Fruit fly (Drosophila melanogaster) whole organism, embryonic: ENCODE measurements around the gene pkaap.

Experiments used
- Antp ChIP-seq: fragments of 200-800 bp; sonication (Bioruptor generic); optimal IDR thresholded peaks from 3 replicates; lab custom pipeline; 2016; ENCODE audit warnings: missing biosample characterization, missing genetic modification characterization
- Atf-2 ChIP-seq: fragments of 200-800 bp; sonication (Bioruptor generic); optimal IDR thresholded peaks from 2 replicates; lab custom pipeline; 2016; ENCODE audit warnings: missing biosample characterization, missing genetic modification characterization
- Bgb ChIP-seq: fragments of 200-800 bp; sonication (Bioruptor generic); IDR thresholded peaks from 2 replicates; pipeline ENCODE4 v1.3.6; 2022; ENCODE audit warnings: missing biosample characterization, missing genetic modification characterization; ENCODE audit not compliant: partially characterized antibody
- Bteb2 ChIP-seq: fragments of 200-800 bp; sonication (Bioruptor generic); optimal IDR thresholded peaks from 2 replicates; lab custom pipeline; 2016; ENCODE audit warnings: missing biosample characterization, missing genetic modification characterization
- CG10321 ChIP-seq: fragments of 200-800 bp; sonication (Bioruptor generic); IDR thresholded peaks from 2 replicates; pipeline ENCODE4 v1.3.6; 2022; ENCODE audit warnings: missing biosample characterization, missing genetic modification characterization
- CG12155 ChIP-seq: fragments of 200-800 bp; sonication (Bioruptor generic); optimal IDR thresholded peaks from 3 replicates; lab custom pipeline; 2016; ENCODE audit warnings: missing biosample characterization, missing genetic modification characterization
- CG12299 ChIP-seq: fragments of 200-800 bp; sonication (Bioruptor generic); optimal IDR thresholded peaks from 2 replicates; lab custom pipeline; 2018; ENCODE audit warnings: missing biosample characterization, mild to moderate bottlenecking, missing genetic modification characterization
- CG13894 ChIP-seq: fragments of 200-800 bp; sonication (Bioruptor generic); optimal IDR thresholded peaks from 3 replicates; lab custom pipeline; 2018; ENCODE audit warnings: missing biosample characterization, mild to moderate bottlenecking, missing genetic modification characterization, moderate library complexity
- CG15696 ChIP-seq: fragments of 200-800 bp; sonication (Bioruptor generic); optimal IDR thresholded peaks from 2 replicates; lab custom pipeline; 2019; ENCODE audit warnings: missing biosample characterization, mild to moderate bottlenecking, missing genetic modification characterization, moderate library complexity
- CG17328 ChIP-seq: fragments of 200-800 bp; sonication (Bioruptor generic); IDR thresholded peaks from 2 replicates; pipeline ENCODE4 v1.3.6; 2022; ENCODE audit warnings: missing biosample characterization, missing genetic modification characterization
- CG17361 ChIP-seq: fragments of 200-800 bp; sonication (Bioruptor generic); IDR thresholded peaks from 3 replicates; pipeline ENCODE4 v1.3.6; 2022; ENCODE audit warnings: missing biosample characterization, missing genetic modification characterization
- CG17568 ChIP-seq: fragments of 200-800 bp; sonication (Bioruptor generic); optimal IDR thresholded peaks from 2 replicates; lab custom pipeline; 2018; ENCODE audit warnings: missing biosample characterization, mild to moderate bottlenecking, missing genetic modification characterization, moderate library complexity
- CG17802 ChIP-seq: fragments of 200-800 bp; sonication (Bioruptor generic); optimal IDR thresholded peaks from 2 replicates; lab custom pipeline; 2018; ENCODE audit warnings: missing biosample characterization, mild to moderate bottlenecking, missing genetic modification characterization, moderate library complexity
- CG1792 ChIP-seq: fragments of 200-800 bp; sonication (Bioruptor generic); optimal IDR thresholded peaks from 2 replicates; lab custom pipeline; 2016; ENCODE audit warnings: missing biosample characterization, missing genetic modification characterization
- CG1832 ChIP-seq: fragments of 200-800 bp; sonication (Bioruptor generic); optimal IDR thresholded peaks from 2 replicates; lab custom pipeline; 2017; ENCODE audit warnings: missing biosample characterization, mild to moderate bottlenecking, missing genetic modification characterization, inconsistent platforms
- CG31224 ChIP-seq: fragments of 200-800 bp; sonication (Bioruptor generic); IDR thresholded peaks from 2 replicates; pipeline ENCODE4 v1.3.6; 2022; ENCODE audit warnings: missing biosample characterization, missing genetic modification characterization
- CG33213 ChIP-seq: fragments of 200-800 bp; sonication (Bioruptor generic); optimal IDR thresholded peaks from 3 replicates; lab custom pipeline; 2016; ENCODE audit warnings: missing biosample characterization, missing genetic modification characterization
- CG3995 ChIP-seq: fragments of 200-800 bp; sonication (Bioruptor generic); optimal IDR thresholded peaks from 3 replicates; lab custom pipeline; 2016; ENCODE audit warnings: missing biosample characterization, missing genetic modification characterization
- CG4820 ChIP-seq: fragments of 200-800 bp; sonication (Bioruptor generic); optimal IDR thresholded peaks from 3 replicates; lab custom pipeline; 2016; ENCODE audit warnings: missing biosample characterization, missing genetic modification characterization
- CG8478 ChIP-seq: fragments of >200 bp; optimal IDR thresholded peaks from 2 replicates; lab custom pipeline; 2018
- CG8765 ChIP-seq: fragments of 200-800 bp; sonication (Bioruptor generic); IDR thresholded peaks from 2 replicates; pipeline ENCODE4 v1.3.6; 2022; ENCODE audit warnings: missing biosample characterization, missing genetic modification characterization
- Chrac-16 ChIP-seq: fragments of 200-800 bp; sonication (Bioruptor generic); optimal IDR thresholded peaks from 3 replicates; lab custom pipeline; 2016; ENCODE audit warnings: missing biosample characterization, missing genetic modification characterization
- CkIIα-i1 ChIP-seq: fragments of 200-800 bp; sonication (Bioruptor generic); IDR thresholded peaks from 2 replicates; pipeline ENCODE4 v1.3.6; 2022; ENCODE audit warnings: missing biosample characterization, missing genetic modification characterization
- CrebB ChIP-seq: fragments of 200-800 bp; sonication (Bioruptor generic); optimal IDR thresholded peaks from 3 replicates; lab custom pipeline; 2018; ENCODE audit warnings: missing biosample characterization, mild to moderate bottlenecking, missing genetic modification characterization
- D19A ChIP-seq: fragments of 200-800 bp; optimal IDR thresholded peaks from 3 replicates; lab custom pipeline; 2019; ENCODE audit warnings: missing biosample characterization, mild to moderate bottlenecking, missing genetic modification characterization, moderate library complexity
- Dip3 ChIP-seq: fragments of 200-800 bp; sonication (Bioruptor generic); optimal IDR thresholded peaks from 3 replicates; lab custom pipeline; 2016; ENCODE audit warnings: missing biosample characterization, missing genetic modification characterization
- E2f2 ChIP-seq: fragments of 200-800 bp; sonication (Bioruptor generic); IDR thresholded peaks from 2 replicates; pipeline ENCODE4 v1.3.6; 2022; ENCODE audit warnings: missing biosample characterization, missing genetic modification characterization
- Ets97D ChIP-seq: fragments of 200-800 bp; sonication (Bioruptor generic); optimal IDR thresholded peaks from 3 replicates; lab custom pipeline; 2016; ENCODE audit warnings: missing biosample characterization, missing genetic modification characterization
- GATAe ChIP-seq: fragments of 200-800 bp; sonication (Bioruptor generic); conservative IDR thresholded peaks from 2 replicates; pipeline ENCODE4 v1.3.6; 2022; ENCODE audit warnings: missing biosample characterization, missing genetic modification characterization
- HLH54F ChIP-seq: fragments of 200-800 bp; sonication (Bioruptor generic); optimal IDR thresholded peaks from 3 replicates; lab custom pipeline; 2016; ENCODE audit warnings: missing biosample characterization, missing genetic modification characterization
- Max ChIP-seq: fragments of 200-800 bp; sonication (Bioruptor generic); optimal IDR thresholded peaks from 2 replicates; lab custom pipeline; 2016; ENCODE audit warnings: missing biosample characterization, mild to moderate bottlenecking, missing genetic modification characterization
- Six4 ChIP-seq: fragments of 200-800 bp; sonication (Bioruptor generic); optimal IDR thresholded peaks from 2 replicates; lab custom pipeline; 2016; ENCODE audit warnings: missing biosample characterization, missing genetic modification characterization
- Ssrp ChIP-seq: fragments of 200-800 bp; sonication (Bioruptor generic); optimal IDR thresholded peaks from 2 replicates; lab custom pipeline; 2018; ENCODE audit warnings: missing biosample characterization, mild to moderate bottlenecking, missing genetic modification characterization, moderate library complexity
- Xbp1 ChIP-seq: fragments of 200-800 bp; sonication (Bioruptor generic); optimal IDR thresholded peaks from 3 replicates; lab custom pipeline; 2016; ENCODE audit warnings: missing biosample characterization, mild to moderate bottlenecking, missing genetic modification characterization
- YL-1 ChIP-seq: fragments of 200-800 bp; sonication (Bioruptor generic); optimal IDR thresholded peaks from 3 replicates; lab custom pipeline; 2017; ENCODE audit warnings: missing biosample characterization, mild to moderate bottlenecking, missing genetic modification characterization
- ara ChIP-seq: fragments of 200-800 bp; sonication (Bioruptor generic); IDR thresholded peaks from 2 replicates; pipeline ENCODE4 v1.3.6; 2022; ENCODE audit warnings: missing biosample characterization, missing genetic modification characterization
- ase ChIP-seq: fragments of 200-800 bp; sonication (Bioruptor generic); IDR thresholded peaks from 3 replicates; pipeline ENCODE4 v1.3.6; 2022; ENCODE audit warnings: missing biosample characterization, missing genetic modification characterization
- ash1 ChIP-seq: fragments of 200-800 bp; sonication (Bioruptor generic); optimal IDR thresholded peaks from 2 replicates; lab custom pipeline; 2018; ENCODE audit warnings: missing biosample characterization, mild to moderate bottlenecking, missing genetic modification characterization
- bab2 ChIP-seq: fragments of 200-800 bp; sonication (Bioruptor generic); optimal IDR thresholded peaks from 2 replicates; lab custom pipeline; 2016; ENCODE audit warnings: missing biosample characterization, missing genetic modification characterization
- bigmax ChIP-seq: fragments of 200-800 bp; sonication (Bioruptor generic); optimal IDR thresholded peaks from 2 replicates; lab custom pipeline; 2018; ENCODE audit warnings: missing biosample characterization, mild to moderate bottlenecking, missing genetic modification characterization
- dati ChIP-seq: fragments of 200-800 bp; sonication (Bioruptor generic); IDR thresholded peaks from 2 replicates; pipeline ENCODE4 v1.3.6; 2022; ENCODE audit warnings: missing biosample characterization, missing genetic modification characterization
- dimm ChIP-seq: fragments of 200-800 bp; sonication (Bioruptor generic); IDR thresholded peaks from 2 replicates; pipeline ENCODE4 v1.3.6; 2022; ENCODE audit warnings: missing biosample characterization, missing genetic modification characterization
- exex ChIP-seq: fragments of 200-800 bp; sonication (Bioruptor generic); optimal IDR thresholded peaks from 4 replicates; lab custom pipeline; 2018; ENCODE audit warnings: missing biosample characterization, mild to moderate bottlenecking, missing genetic modification characterization, moderate library complexity
- eyg ChIP-seq: fragments of 200-800 bp; sonication (Bioruptor generic); optimal IDR thresholded peaks from 3 replicates; lab custom pipeline; 2016; ENCODE audit warnings: missing biosample characterization, missing genetic modification characterization
- fd102C ChIP-seq: fragments of 200-800 bp; sonication (Bioruptor generic); optimal IDR thresholded peaks from 2 replicates; lab custom pipeline; 2018; ENCODE audit warnings: missing biosample characterization, mild to moderate bottlenecking, missing genetic modification characterization, moderate library complexity
- ftz-f1 ChIP-seq: fragments of 200-800 bp; sonication (Bioruptor generic); optimal IDR thresholded peaks from 2 replicates; lab custom pipeline; 2016; ENCODE audit warnings: missing biosample characterization, missing genetic modification characterization
- mirr ChIP-seq: fragments of 200-800 bp; sonication (Bioruptor generic); optimal IDR thresholded peaks from 3 replicates; lab custom pipeline; 2018; ENCODE audit warnings: missing biosample characterization, mild to moderate bottlenecking, missing genetic modification characterization
- mld ChIP-seq: fragments of 200-800 bp; sonication (Bioruptor generic); IDR thresholded peaks from 3 replicates; pipeline ENCODE4 v1.3.6; 2022; ENCODE audit warnings: missing biosample characterization, missing genetic modification characterization; ENCODE audit not compliant: partially characterized antibody
- psq ChIP-seq: fragments of 200-800 bp; sonication (Bioruptor generic); optimal IDR thresholded peaks from 2 replicates; lab custom pipeline; 2017; ENCODE audit warnings: missing biosample characterization, missing genetic modification characterization
- ro ChIP-seq: fragments of 200-800 bp; sonication (Bioruptor generic); IDR thresholded peaks from 2 replicates; pipeline ENCODE4 v1.3.6; 2022; ENCODE audit warnings: missing biosample characterization, missing genetic modification characterization
- slou ChIP-seq: fragments of 200-800 bp; sonication (Bioruptor generic); optimal IDR thresholded peaks from 3 replicates; lab custom pipeline; 2016; ENCODE audit warnings: missing biosample characterization, missing genetic modification characterization
- tio ChIP-seq: fragments of 200-800 bp; sonication (Bioruptor generic); optimal IDR thresholded peaks from 2 replicates; lab custom pipeline; 2017; ENCODE audit warnings: missing biosample characterization, missing genetic modification characterization, inconsistent platforms
- tna ChIP-seq: fragments of 200-800 bp; sonication (Bioruptor generic); IDR thresholded peaks from 2 replicates; pipeline ENCODE4 v1.3.6; 2022; ENCODE audit warnings: missing biosample characterization, missing genetic modification characterization; ENCODE audit not compliant: partially characterized antibody

Gene pkaap

dm6 chr2L:16275809-16276178 lies 12.3 kb upstream of the pkaap start (continued):
- TF ChIP-seq fd102C (GFP tag; lab: Kevin White, UChicago) (no peak), YL-1 (GFP tag; lab: Kevin White, UChicago) (peak; percentile 15), Dip3 (peak; percentile 19), Atf-2 (no peak), HLH54F (GFP tag; lab: Kevin White, UChicago) (peak; percentile 30), Six4 (GFP tag; lab: Kevin White, UChicago) (no peak), Antp (GFP tag; lab: Kevin White, UChicago) (no peak), dati (GFP tag; lab: Robert Waterston, UW) (no peak), CG15696 (tag; lab: Kevin White, UChicago) (no peak), Bteb2 (GFP tag; lab: Kevin White, UChicago) (peak; percentile 2), Xbp1 (peak; percentile 32), Ets97D (no peak), CG17361 (peak; percentile 56; the same call in 2 of the 3 replicates), Max (GFP tag; lab: Kevin White, UChicago) (no peak), CG8478 (lab: Kevin White, UChicago) (no peak), psq (GFP tag; lab: Kevin White, UChicago) (no peak), ase (GFP tag; lab: Robert Waterston, UW) (no peak), CG3995 (GFP tag; lab: Kevin White, UChicago) (no peak), bigmax (GFP tag; lab: Kevin White, UChicago) (no peak), ash1 (GFP tag; lab: Kevin White, UChicago) (no peak), tna (GFP tag; lab: Robert Waterston, UW) (no peak), CG17328 (GFP tag; lab: Robert Waterston, UW) (no peak), exex (peak; percentile 4), slou (no peak), bab2 (GFP tag; lab: Kevin White, UChicago) (peak; percentile 16), CG12155 (GFP tag; lab: Kevin White, UChicago) (peak; percentile 34), CkIIα-i1 (GFP tag; lab: Robert Waterston, UW) (no peak), CG4820 (GFP tag; lab: Kevin White, UChicago) (no peak), CG13894 (tag; lab: Kevin White, UChicago) (no peak), D19A (peak; percentile 42), GATAe (GFP tag; lab: Robert Waterston, UW) (no peak), CG8765 (no peak), Chrac-16 (GFP tag; lab: Kevin White, UChicago) (no peak), mirr (no peak), dimm (GFP tag; lab: Robert Waterston, UW) (no peak), Ssrp (peak; percentile 49), CG1832 (GFP tag; lab: Kevin White, UChicago) (no peak), ara (GFP tag; lab: Robert Waterston, UW) (no peak), ro (GFP tag; lab: Robert Waterston, UW) (no peak), eyg (peak; percentile 42), CrebB (tag; lab: Kevin White, UChicago) (no peak), E2f2 (GFP tag; lab: Robert Waterston, UW) (no peak), CG17802 (tag; lab: Kevin White, UChicago) (no peak), tio (GFP tag; lab: Kevin White, UChicago) (peak; percentile 0), CG1792 (GFP tag; lab: Kevin White, UChicago) (no peak), CG33213 (GFP tag; lab: Kevin White, UChicago) (no peak), Bgb (GFP tag; lab: Robert Waterston, UW) (no peak), CG12299 (tag; lab: Kevin White, UChicago) (peak; percentile 17), CG31224 (GFP tag; lab: Robert Waterston, UW) (no peak), CG10321 (GFP tag; lab: Robert Waterston, UW) (no peak), ftz-f1 (GFP tag; lab: Kevin White, UChicago) (no peak), mld (no peak), CG17568 (no peak)
